Worm (Caenorhabditis elegans) whole organism, L3 larva: ENCODE results near the gene gst-10.
"Not testable (repeated sequence)": the region's sequence is repeated elsewhere in the genome, so short reads cannot be mapped to it uniquely, and the experiment has no call there.

Experiments used
- ZK546.5 ChIP-seq: sonication (generic microtip); optimal IDR thresholded peaks from 2 replicates; lab custom pipeline; 2017; ENCODE audit warnings: missing biosample characterization, missing genetic modification characterization
- aly-2 ChIP-seq: fragments of 150-350 bp; optimal IDR thresholded peaks from 2 replicates; lab custom pipeline; 2014; ENCODE audit warnings: missing biosample characterization, missing genetic modification characterization
- ama-1 ChIP-seq: fragments of 150-350 bp; optimal IDR thresholded peaks from 2 replicates; lab custom pipeline; 2018
- ceh-16 ChIP-seq: sonication (generic microtip); optimal IDR thresholded peaks from 2 replicates; lab custom pipeline; 2017; ENCODE audit warnings: missing biosample characterization, missing genetic modification characterization
- ceh-28 ChIP-seq: fragments of 150-350 bp; optimal IDR thresholded peaks from 2 replicates; lab custom pipeline; 2014; ENCODE audit warnings: missing biosample characterization, missing genetic modification reagents, missing genetic modification characterization
- ceh-82 ChIP-seq: fragments of 150-350 bp; optimal IDR thresholded peaks from 2 replicates; lab custom pipeline; 2014; ENCODE audit warnings: missing biosample characterization, missing genetic modification characterization
- ceh-9 ChIP-seq: sonication (generic microtip); optimal IDR thresholded peaks from 2 replicates; lab custom pipeline; 2018; ENCODE audit warnings: missing biosample characterization, missing genetic modification characterization
- daf-12 ChIP-seq: fragments of 150-350 bp; optimal IDR thresholded peaks from 2 replicates; lab custom pipeline; 2014; ENCODE audit warnings: missing biosample characterization, missing genetic modification reagents, missing genetic modification characterization
- egl-27 ChIP-seq: sonication (generic microtip); optimal IDR thresholded peaks from 4 replicates; lab custom pipeline; 2017; ENCODE audit warnings: missing biosample characterization, missing genetic modification reagents, missing genetic modification characterization
- egl-5 ChIP-seq: fragments of 150-350 bp; optimal IDR thresholded peaks from 2 replicates; lab custom pipeline; 2017; ENCODE audit warnings: missing biosample characterization, missing genetic modification reagents, missing genetic modification characterization, inconsistent platforms
- elt-1 ChIP-seq: fragments of 150-350 bp; optimal IDR thresholded peaks from 2 replicates; lab custom pipeline; 2014; ENCODE audit warnings: missing biosample characterization, missing genetic modification characterization
- elt-2 ChIP-seq: sonication (generic microtip); optimal IDR thresholded peaks from 2 replicates; lab custom pipeline; 2016; ENCODE audit warnings: missing genetic modification reagents, mild to moderate bottlenecking, missing genetic modification characterization, missing compliant biosample characterization
- elt-3 ChIP-seq, 3 experiments: fragments of 150-350 bp in 1 of 3; sonication (generic microtip) in 2 of 3; optimal IDR thresholded peaks; 2 replicates in 2 of 3; 4 replicates in 1 of 3; lab custom pipeline; 2014 to 2017; ENCODE audit warnings: missing biosample characterization in 3 of 3, missing genetic modification characterization in 3 of 3
- fkh-10 ChIP-seq: sonication (generic microtip); optimal IDR thresholded peaks from 2 replicates; lab custom pipeline; 2017; ENCODE audit warnings: missing biosample characterization, missing genetic modification reagents, missing genetic modification characterization
- fkh-2 ChIP-seq: fragments of 150-350 bp; optimal IDR thresholded peaks from 2 replicates; lab custom pipeline; 2014; ENCODE audit warnings: missing biosample characterization, missing genetic modification reagents, missing genetic modification characterization
- fos-1 ChIP-seq: fragments of 150-350 bp; optimal IDR thresholded peaks from 2 replicates; lab custom pipeline; 2014; ENCODE audit warnings: missing biosample characterization, missing genetic modification characterization
- hmg-11 ChIP-seq: sonication (generic microtip); optimal IDR thresholded peaks from 2 replicates; lab custom pipeline; 2016; ENCODE audit warnings: missing genetic modification characterization, missing compliant biosample characterization
- jun-1 ChIP-seq: fragments of 150-350 bp; optimal IDR thresholded peaks from 2 replicates; lab custom pipeline; 2014; ENCODE audit warnings: missing biosample characterization, missing genetic modification reagents, missing genetic modification characterization
- lin-15B ChIP-seq: fragments of 150-350 bp; optimal IDR thresholded peaks from 2 replicates; lab custom pipeline; 2014; ENCODE audit warnings: missing biosample characterization, missing genetic modification characterization
- lin-39 ChIP-seq: fragments of 150-350 bp; optimal IDR thresholded peaks from 2 replicates; lab custom pipeline; 2018; ENCODE audit warnings: missing biosample characterization, missing genetic modification reagents, missing genetic modification characterization
- lsy-12 ChIP-seq: sonication (generic microtip); optimal IDR thresholded peaks from 2 replicates; lab custom pipeline; 2016; ENCODE audit warnings: mild to moderate bottlenecking, missing genetic modification characterization, missing compliant biosample characterization
- mdl-1 ChIP-seq: fragments of 150-350 bp; optimal IDR thresholded peaks from 2 replicates; lab custom pipeline; 2014; ENCODE audit warnings: missing biosample characterization, missing genetic modification characterization
- mml-1 ChIP-seq: fragments of 150-350 bp; sonication (generic microtip); optimal IDR thresholded peaks from 3 replicates; lab custom pipeline; 2014; ENCODE audit warnings: missing biosample characterization, missing genetic modification characterization
- nfya-1 ChIP-seq: sonication (generic microtip); optimal IDR thresholded peaks from 2 replicates; lab custom pipeline; 2017; ENCODE audit warnings: missing genetic modification characterization, mild to moderate bottlenecking, missing compliant biosample characterization, antibody characterized with exemption, moderate library complexity; ENCODE audit not compliant: insufficient read depth
- nhr-11 ChIP-seq: fragments of 150-350 bp; optimal IDR thresholded peaks from 2 replicates; lab custom pipeline; 2014; ENCODE audit warnings: missing biosample characterization, missing genetic modification characterization
- nhr-12 ChIP-seq: fragments of 150-350 bp; optimal IDR thresholded peaks from 2 replicates; lab custom pipeline; 2014; ENCODE audit warnings: missing biosample characterization, missing genetic modification characterization
- nhr-23 ChIP-seq: fragments of 150-350 bp; optimal IDR thresholded peaks from 2 replicates; lab custom pipeline; 2014; ENCODE audit warnings: missing biosample characterization, missing genetic modification reagents, missing genetic modification characterization
- nhr-237 ChIP-seq: fragments of 150-350 bp; optimal IDR thresholded peaks from 2 replicates; lab custom pipeline; 2014; ENCODE audit warnings: missing biosample characterization, missing genetic modification characterization
- nhr-25 ChIP-seq: sonication (generic microtip); optimal IDR thresholded peaks from 2 replicates; lab custom pipeline; 2017; ENCODE audit warnings: missing biosample characterization, missing genetic modification characterization
- nhr-28 ChIP-seq: fragments of 150-350 bp; optimal IDR thresholded peaks from 2 replicates; lab custom pipeline; 2014; ENCODE audit warnings: missing biosample characterization, missing genetic modification characterization
- nhr-43 ChIP-seq: sonication (generic microtip); optimal IDR thresholded peaks from 2 replicates; lab custom pipeline; 2016; ENCODE audit warnings: mild to moderate bottlenecking, missing genetic modification characterization, missing compliant biosample characterization; ENCODE audit not compliant: poor library complexity, severe bottlenecking
- nhr-67 ChIP-seq: fragments of 150-350 bp; optimal IDR thresholded peaks from 2 replicates; lab custom pipeline; 2014; ENCODE audit warnings: missing biosample characterization, missing genetic modification characterization
- nhr-77 ChIP-seq: fragments of 150-350 bp; optimal IDR thresholded peaks from 2 replicates; lab custom pipeline; 2014; ENCODE audit warnings: missing biosample characterization, missing genetic modification characterization
- pha-4 ChIP-seq: fragments of 150-350 bp; optimal IDR thresholded peaks from 2 replicates; lab custom pipeline; 2014; ENCODE audit warnings: missing biosample characterization, missing genetic modification reagents, missing genetic modification characterization
- pqm-1 ChIP-seq: fragments of 150-350 bp; optimal IDR thresholded peaks from 2 replicates; lab custom pipeline; 2017; ENCODE audit warnings: missing biosample characterization, missing genetic modification characterization, inconsistent platforms
- skn-1 ChIP-seq: fragments of 150-350 bp; optimal IDR thresholded peaks from 2 replicates; lab custom pipeline; 2014; ENCODE audit warnings: missing biosample characterization, missing genetic modification characterization
- tbx-2 ChIP-seq: sonication (generic microtip); optimal IDR thresholded peaks from 2 replicates; lab custom pipeline; 2016; ENCODE audit warnings: mild to moderate bottlenecking, missing genetic modification characterization, missing compliant biosample characterization
- unc-39 ChIP-seq: sonication (generic microtip); optimal IDR thresholded peaks from 4 replicates; lab custom pipeline; 2017; ENCODE audit warnings: missing biosample characterization, missing genetic modification characterization
- unc-62 ChIP-seq: fragments of 150-350 bp; sonication (generic microtip); optimal IDR thresholded peaks from 4 replicates; lab custom pipeline; 2014; ENCODE audit warnings: missing biosample characterization, missing genetic modification reagents, missing genetic modification characterization
- zag-1 ChIP-seq: fragments of 150-350 bp; optimal IDR thresholded peaks from 2 replicates; lab custom pipeline; 2014; ENCODE audit warnings: missing biosample characterization, missing genetic modification characterization
- ztf-11 ChIP-seq: fragments of 150-350 bp; optimal IDR thresholded peaks from 2 replicates; lab custom pipeline; 2014; ENCODE audit warnings: missing biosample characterization, missing genetic modification characterization
- ztf-4 ChIP-seq: fragments of 150-350 bp; optimal IDR thresholded peaks from 2 replicates; lab custom pipeline; 2014; ENCODE audit warnings: missing biosample characterization, missing genetic modification characterization

The gst-10 gene

ce11 chrV:2589834-2590233 lies 28.3 kb downstream of the gst-10 start:
- TF ChIP-seq hmg-11 (tag; lab: Kevin White, UChicago) = no peak
- TF ChIP-seq mdl-1 (tag; lab: Kevin White, UChicago) = no peak
- no peak for TF ChIP-seq nhr-23 (tag; lab: Kevin White, UChicago)
- no peak for TF ChIP-seq unc-39 (tag; lab: Kevin White, UChicago)
- no peak for TF ChIP-seq nhr-12
- no peak for TF ChIP-seq elt-3 (tag; optimal IDR thresholded peaks at IDR 0.05; lab: Kevin White, UChicago)
- no peak for TF ChIP-seq lin-15B
- no peak for TF ChIP-seq nhr-11 (tag; lab: Kevin White, UChicago)
- no peak for TF ChIP-seq jun-1
- TF ChIP-seq unc-62 (GFP tag; lab: Kevin White, UChicago) = no peak
- no peak for TF ChIP-seq egl-5 (tag; lab: Kevin White, UChicago)
- TF ChIP-seq ceh-28 (tag; lab: Kevin White, UChicago) = no peak

ce11 chrV:2592173-2592676 lies 30.7 kb downstream of the gst-10 start, which contains the start of gene irg-3:
Gene irg-3, plus strand, starts transcription at chrV:2592591.
- no peak for TF ChIP-seq nhr-12
- TF ChIP-seq hmg-11 (tag; lab: Kevin White, UChicago) = no peak
- TF ChIP-seq daf-12 (tag; lab: Kevin White, UChicago) = no peak
- TF ChIP-seq elt-2 (tag; lab: Kevin White, UChicago) = peak; percentile 58
- no peak for TF ChIP-seq skn-1 (tag; lab: Kevin White, UChicago)
- no peak for TF ChIP-seq fos-1 (tag; lab: Kevin White, UChicago)
- no peak for TF ChIP-seq mdl-1 (tag; lab: Kevin White, UChicago)
- no peak for TF ChIP-seq ama-1 (lab: Kevin White, UChicago)

- TF ChIP-seq nhr-23 (tag; lab: Kevin White, UChicago) = no peak
- TF ChIP-seq lsy-12 (tag; lab: Kevin White, UChicago) = no peak
Measured at ce11 chrV:2595720-2596119, 34.2 kb downstream of the gst-10 start.

ce11 chrV:2598830-2599229 lies 37.3 kb downstream of the gst-10 start, which contains the start of gene F53E10.5:
Gene F53E10.5, minus strand, starts transcription at chrV:2598930.
- TF ChIP-seq nhr-67 (tag; lab: Kevin White, UChicago); fkh-10 (GFP tag; lab: Kevin White, UChicago); nhr-23 (tag; lab: Kevin White, UChicago): not testable (repeated sequence)

ce11 chrV:2600543-2600942 lies 39.1 kb downstream of the gst-10 start:
- TF ChIP-seq nhr-77 = no peak
- no peak for TF ChIP-seq unc-62 (GFP tag; lab: Kevin White, UChicago)
- peak; percentile 72 for TF ChIP-seq lsy-12 (tag; lab: Kevin White, UChicago)
- no peak for TF ChIP-seq mdl-1 (tag; lab: Kevin White, UChicago)
- no peak for TF ChIP-seq ama-1 (lab: Kevin White, UChicago)
- TF ChIP-seq tbx-2 (tag; lab: Kevin White, UChicago) = peak; percentile 69
- TF ChIP-seq fkh-10 (GFP tag; lab: Kevin White, UChicago) = no peak
- peak; percentile 54 for TF ChIP-seq hmg-11 (tag; lab: Kevin White, UChicago)
- TF ChIP-seq egl-27 (tag; lab: Kevin White, UChicago) = no peak
- no peak for TF ChIP-seq ztf-4 (tag; lab: Kevin White, UChicago)
- no peak for TF ChIP-seq unc-39 (tag; lab: Kevin White, UChicago)
- TF ChIP-seq nhr-23 (tag; lab: Kevin White, UChicago) = peak; percentile 73
- TF ChIP-seq mml-1 (tag; lab: Kevin White, UChicago) = no peak
- TF ChIP-seq zag-1 (tag; lab: Kevin White, UChicago) = no peak
- TF ChIP-seq nhr-43 (tag; lab: Kevin White, UChicago) = peak; percentile 64
- no peak for TF ChIP-seq pqm-1 (tag; lab: Kevin White, UChicago)
- TF ChIP-seq nhr-12 = no peak
- TF ChIP-seq elt-2 (tag; lab: Kevin White, UChicago) = peak; percentile 75
- peak; percentile 32 for TF ChIP-seq skn-1 (tag; lab: Kevin White, UChicago)
- TF ChIP-seq jun-1 = peak; percentile 38
- TF ChIP-seq ceh-82 = peak; percentile 31
- no peak for TF ChIP-seq nhr-237 (tag; lab: Kevin White, UChicago)
- no peak for TF ChIP-seq elt-3 (tag; optimal IDR thresholded peaks at IDR 0.05; lab: Kevin White, UChicago)
- TF ChIP-seq fos-1 (tag; lab: Kevin White, UChicago) = no peak
- TF ChIP-seq nhr-67 (tag; lab: Kevin White, UChicago) = no peak
- TF ChIP-seq lin-39 (tag; lab: Kevin White, UChicago) = no peak
- TF ChIP-seq nhr-25 (tag; lab: Kevin White, UChicago) = no peak
- no peak for TF ChIP-seq fkh-2 (tag; lab: Kevin White, UChicago)
- TF ChIP-seq ceh-9 (tag; lab: Kevin White, UChicago) = no peak
- no peak for TF ChIP-seq egl-5 (tag; lab: Kevin White, UChicago)
- TF ChIP-seq aly-2 (tag; lab: Kevin White, UChicago) = no peak
- no peak for TF ChIP-seq ZK546.5 (tag; lab: Kevin White, UChicago)
- TF ChIP-seq nhr-28 (tag; lab: Kevin White, UChicago) = no peak
- TF ChIP-seq ceh-16 (tag; lab: Kevin White, UChicago) = no peak
- no peak for TF ChIP-seq elt-1
- no peak for TF ChIP-seq ztf-11 (tag; lab: Kevin White, UChicago)
- TF ChIP-seq nfya-1 (tag; lab: Kevin White, UChicago) = peak; percentile 72
- TF ChIP-seq daf-12 (tag; lab: Kevin White, UChicago) = no peak
- TF ChIP-seq pha-4 (tag; lab: Kevin White, UChicago) = peak; percentile 90
